Fruit fly (Drosophila melanogaster) whole organism, prepupa: ENCODE measurements around the gene elB.

Experiments used
- CG10669 ChIP-seq: fragments of 200-800 bp; sonication (Bioruptor generic); optimal IDR thresholded peaks from 3 replicates; lab custom pipeline; 2018; ENCODE audit warnings: missing biosample characterization, mild to moderate bottlenecking, missing genetic modification characterization, moderate library complexity
- CG11762 ChIP-seq: fragments of 200-800 bp; sonication (Bioruptor generic); optimal IDR thresholded peaks from 3 replicates; lab custom pipeline; 2016; ENCODE audit warnings: missing biosample characterization, missing genetic modification characterization; ENCODE audit not compliant: insufficient read depth
- CG15336 ChIP-seq: fragments of 200-800 bp; sonication (Bioruptor generic); IDR thresholded peaks from 2 replicates; pipeline ENCODE4 v1.3.6; 2022; ENCODE audit warnings: missing biosample characterization, missing genetic modification characterization
- CG3032 ChIP-seq: fragments of 200-800 bp; optimal IDR thresholded peaks from 2 replicates; lab custom pipeline; 2019; ENCODE audit warnings: missing biosample characterization, mild to moderate bottlenecking, missing genetic modification characterization, moderate library complexity
- CG32006 ChIP-seq: fragments of 200-800 bp; sonication (Bioruptor generic); optimal IDR thresholded peaks from 3 replicates; lab custom pipeline; 2017; ENCODE audit warnings: missing biosample characterization, mild to moderate bottlenecking, missing genetic modification characterization
- CG3919 ChIP-seq: fragments of 200-800 bp; sonication (Bioruptor generic); optimal IDR thresholded peaks from 3 replicates; lab custom pipeline; 2016; ENCODE audit warnings: missing biosample characterization, missing genetic modification characterization
- CG4318 ChIP-seq: fragments of 200-800 bp; sonication (Bioruptor generic); optimal IDR thresholded peaks from 3 replicates; lab custom pipeline; 2017; ENCODE audit warnings: missing biosample characterization, mild to moderate bottlenecking, missing genetic modification characterization
- CG6163 ChIP-seq: fragments of 200-800 bp; sonication (Bioruptor generic); IDR thresholded peaks from 3 replicates; pipeline ENCODE4 v1.3.6; 2022; ENCODE audit warnings: missing biosample characterization, missing genetic modification characterization
- CG6276 ChIP-seq: fragments of 200-800 bp; sonication (Bioruptor generic); optimal IDR thresholded peaks from 2 replicates; lab custom pipeline; 2017; ENCODE audit warnings: missing biosample characterization, mild to moderate bottlenecking, missing genetic modification characterization
- CG6854 ChIP-seq: fragments of 200-800 bp; sonication (Bioruptor generic); optimal IDR thresholded peaks from 2 replicates; lab custom pipeline; 2017; ENCODE audit warnings: missing biosample characterization, mild to moderate bottlenecking, missing genetic modification characterization
- CG7368 ChIP-seq: fragments of 200-800 bp; sonication (Bioruptor generic); optimal IDR thresholded peaks from 3 replicates; lab custom pipeline; 2016; ENCODE audit warnings: missing biosample characterization, missing genetic modification characterization
- CG8119 ChIP-seq: fragments of 200-800 bp; sonication (Bioruptor generic); IDR thresholded peaks from 3 replicates; pipeline ENCODE4 v1.3.6; 2022; ENCODE audit warnings: missing biosample characterization, missing genetic modification characterization
- CG8319 ChIP-seq: fragments of 200-800 bp; sonication (Bioruptor generic); optimal IDR thresholded peaks from 3 replicates; lab custom pipeline; 2016; ENCODE audit warnings: missing biosample characterization, missing genetic modification characterization
- CG9139 ChIP-seq: fragments of 200-800 bp; sonication (Bioruptor generic); optimal IDR thresholded peaks from 3 replicates; lab custom pipeline; 2017; ENCODE audit warnings: missing biosample characterization, mild to moderate bottlenecking, missing genetic modification characterization
- Eip78C ChIP-seq: fragments of 200-800 bp; sonication (Bioruptor generic); peaks from one replicate; lab custom pipeline; 2016; ENCODE audit warnings: missing biosample characterization, missing genetic modification characterization
- Eip93F ChIP-seq: fragments of 200-800 bp; sonication (Bioruptor generic); optimal IDR thresholded peaks from 2 replicates; lab custom pipeline; 2016; ENCODE audit warnings: missing biosample characterization, mild to moderate bottlenecking, missing genetic modification characterization
- Ets96B ChIP-seq: fragments of 200-800 bp; optimal IDR thresholded peaks from 2 replicates; lab custom pipeline; 2019; ENCODE audit warnings: missing biosample characterization, mild to moderate bottlenecking, missing genetic modification characterization, moderate library complexity
- Hr39 ChIP-seq: fragments of 200-800 bp; sonication (Bioruptor generic); optimal IDR thresholded peaks from 2 replicates; lab custom pipeline; 2016; ENCODE audit warnings: missing biosample characterization, missing genetic modification characterization
- Hr4 ChIP-seq: fragments of 200-800 bp; sonication (Bioruptor generic); optimal IDR thresholded peaks from 3 replicates; lab custom pipeline; 2016; ENCODE audit warnings: missing biosample characterization, missing genetic modification characterization
- Lpt ChIP-seq: fragments of 200-800 bp; sonication (Bioruptor generic); optimal IDR thresholded peaks from 3 replicates; lab custom pipeline; 2016; ENCODE audit warnings: missing biosample characterization, missing genetic modification characterization
- Met ChIP-seq: fragments of 200-800 bp; sonication (Bioruptor generic); optimal IDR thresholded peaks from 3 replicates; lab custom pipeline; 2016; ENCODE audit warnings: missing biosample characterization, missing genetic modification characterization
- OdsH ChIP-seq: fragments of 200-800 bp; sonication (Bioruptor generic); optimal IDR thresholded peaks from 3 replicates; lab custom pipeline; 2016; ENCODE audit warnings: missing biosample characterization, missing genetic modification characterization
- Smox ChIP-seq: fragments of 200-800 bp; sonication (Bioruptor generic); optimal IDR thresholded peaks from 3 replicates; lab custom pipeline; 2016; ENCODE audit warnings: missing biosample characterization, missing genetic modification characterization
- Sox14 ChIP-seq: fragments of 200-800 bp; sonication (Bioruptor generic); optimal IDR thresholded peaks from 3 replicates; lab custom pipeline; 2016; ENCODE audit warnings: missing biosample characterization, missing genetic modification characterization
- cyc ChIP-seq: fragments of 200-800 bp; sonication (Bioruptor generic); optimal IDR thresholded peaks from 3 replicates; lab custom pipeline; 2016; ENCODE audit warnings: missing biosample characterization, missing genetic modification characterization
- dsx ChIP-seq: fragments of 200-800 bp; optimal IDR thresholded peaks from 3 replicates; lab custom pipeline; 2019; ENCODE audit warnings: missing biosample characterization, mild to moderate bottlenecking, missing genetic modification characterization, moderate library complexity; ENCODE audit not compliant: poor library complexity, severe bottlenecking
- eg ChIP-seq: fragments of 200-800 bp; sonication (Bioruptor generic); IDR thresholded peaks from 3 replicates; pipeline ENCODE4 v1.3.6; 2022; ENCODE audit warnings: missing biosample characterization, missing genetic modification characterization
- fd59A ChIP-seq: fragments of 200-800 bp; sonication (Bioruptor generic); optimal IDR thresholded peaks from 2 replicates; lab custom pipeline; 2017; ENCODE audit warnings: missing biosample characterization, mild to moderate bottlenecking, missing genetic modification characterization, missing genetic modification reagents
- fkh ChIP-seq: fragments of 200-800 bp; sonication (Bioruptor generic); optimal IDR thresholded peaks from 3 replicates; lab custom pipeline; 2017; ENCODE audit warnings: missing biosample characterization, mild to moderate bottlenecking, missing genetic modification characterization, moderate library complexity
- net ChIP-seq: fragments of 200-800 bp; sonication (Bioruptor generic); optimal IDR thresholded peaks from 3 replicates; lab custom pipeline; 2016; ENCODE audit warnings: missing biosample characterization, missing genetic modification characterization
- salr ChIP-seq, 2 experiments: fragments of 200-800 bp; sonication (Bioruptor generic); optimal IDR thresholded peaks; 3 replicates each; lab custom pipeline; 2016 to 2018; ENCODE audit warnings: missing biosample characterization in 2 of 2, missing genetic modification characterization in 2 of 2, mild to moderate bottlenecking in 1 of 2
- ss ChIP-seq, 2 experiments: fragments of 200-800 bp; sonication (Bioruptor generic); optimal IDR thresholded peaks; 2 replicates in 1 of 2; 3 replicates in 1 of 2; lab custom pipeline; 2017 to 2018; ENCODE audit warnings: mild to moderate bottlenecking in 2 of 2, missing biosample characterization in 2 of 2, missing genetic modification characterization in 2 of 2, moderate library complexity in 1 of 2
- svp ChIP-seq: fragments of 200-800 bp; sonication (Bioruptor generic); peaks from one replicate; lab custom pipeline; 2016; ENCODE audit warnings: missing biosample characterization, missing genetic modification characterization
- vri ChIP-seq: fragments of 200-800 bp; sonication (Bioruptor generic); optimal IDR thresholded peaks from 3 replicates; lab custom pipeline; 2016; ENCODE audit warnings: missing biosample characterization, mild to moderate bottlenecking, missing genetic modification characterization

The elB gene

dm6 chr2L:14408383-14409004, 855 bp downstream of the elB start:
- TF ChIP-seq Smox (GFP tag; lab: Kevin White, UChicago) (no peak), svp (peak; percentile 7), cyc (GFP tag; lab: Kevin White, UChicago) (no peak), CG8119 (GFP tag; lab: Robert Waterston, UW) (no peak), OdsH (no peak), Eip78C (GFP tag; lab: Kevin White, UChicago) (peak; percentile 48), CG11762 (GFP tag; lab: Kevin White, UChicago) (no peak)

dm6 chr2L:14404744-14405449, 4.5 kb downstream of the elB start:
- TF ChIP-seq ss (GFP tag; optimal IDR thresholded peaks at IDR 0.05; lab: Kevin White, UChicago) (peak in 1 of 2 experiments; percentile 8), CG6276 (GFP tag; lab: Kevin White, UChicago) (no peak), net (GFP tag; lab: Kevin White, UChicago) (no peak), Hr4 (no peak), fd59A (GFP tag; lab: Kevin White, UChicago) (no peak), Eip78C (GFP tag; lab: Kevin White, UChicago) (peak; percentile 59), Lpt (GFP tag; lab: Kevin White, UChicago) (no peak), CG9139 (GFP tag; lab: Kevin White, UChicago) (no peak), Eip93F (GFP tag; lab: Kevin White, UChicago) (no peak), CG3032 (tag; lab: Kevin White, UChicago) (no peak), Sox14 (GFP tag; lab: Kevin White, UChicago) (no peak), CG6163 (GFP tag; lab: Robert Waterston, UW) (no peak), CG15336 (GFP tag; lab: Robert Waterston, UW) (no peak), CG6854 (GFP tag; lab: Kevin White, UChicago) (no peak)
- TF ChIP-seq, all 60 proteins: peak for 2

dm6 chr2L:14403568-14403967, 5.8 kb downstream of the elB start:
- TF ChIP-seq fkh (GFP tag; lab: Kevin White, UChicago) (peak; percentile 21), ss (GFP tag; optimal IDR thresholded peaks at IDR 0.05; lab: Kevin White, UChicago) (no peak), Lpt (GFP tag; lab: Kevin White, UChicago) (no peak), svp (peak; percentile 60), Hr4 (no peak)

dm6 chr2L:14401616-14402240, 7.6 kb downstream of the elB start:
- TF ChIP-seq salr (GFP tag; optimal IDR thresholded peaks at IDR 0.05; lab: Kevin White, UChicago) (peak in 1 of 2 experiments; percentile 9), Hr4 (peak; percentile 38), dsx (no peak), OdsH (peak; percentile 6), CG3919 (GFP tag; lab: Kevin White, UChicago) (peak; percentile 27), Smox (GFP tag; lab: Kevin White, UChicago) (no peak), CG32006 (GFP tag; lab: Kevin White, UChicago) (peak; percentile 17), CG3032 (tag; lab: Kevin White, UChicago) (peak; percentile 13), Ets96B (tag; lab: Kevin White, UChicago) (peak; percentile 4), CG8319 (GFP tag; lab: Kevin White, UChicago) (no peak), vri (GFP tag; lab: Kevin White, UChicago) (no peak), Hr39 (peak; percentile 12), CG6163 (GFP tag; lab: Robert Waterston, UW) (0 out of 3 replicates have a peak, but pooled peaks have one; percentile 22), Eip78C (GFP tag; lab: Kevin White, UChicago) (peak; percentile 54), eg (peak; percentile 48; the same call in 1 of the 3 replicates), CG4318 (peak; percentile 24), CG7368 (GFP tag; lab: Kevin White, UChicago) (no peak), Met (peak; percentile 17), CG15336 (GFP tag; lab: Robert Waterston, UW) (peak; percentile 39; the same call in 1 of the 2 replicates), CG10669 (peak; percentile 5), CG11762 (GFP tag; lab: Kevin White, UChicago) (no peak)
